Fruit fly (Drosophila melanogaster): ENCODE results near the gene Tudor-SN.

Gene Tudor-SN

dm6 chr3L:246644-247199, 17.5 kb downstream of the Tudor-SN start (continued):
- TF ChIP-seq fd3F (GFP tag; optimal IDR thresholded peaks at IDR 0.05) (no peak), Chrac-16 (GFP tag; optimal IDR thresholded peaks at IDR 0.05) (peak; percentile 27), lmd (GFP tag; IDR thresholded peaks at IDR 0.05) (peak; percentile 40; the same call in 1 of the 2 replicates), D19B (GFP tag; optimal IDR thresholded peaks at IDR 0.05) (no peak), luna (GFP tag; optimal IDR thresholded peaks at IDR 0.05) (no peak), Xrp1 (GFP tag; IDR thresholded peaks at IDR 0.05) (0 out of 2 replicates have a peak, but pooled peaks have one; percentile 14), NK7.1 (GFP tag; optimal IDR thresholded peaks at IDR 0.05) (peak; percentile 43), CG2116 (GFP tag; optimal IDR thresholded peaks at IDR 0.05) (peak; percentile 100), Bgb (GFP tag; IDR thresholded peaks at IDR 0.05; ENCODE audit: partially characterized antibody) (peak; percentile 75), CG2712 (tag; optimal IDR thresholded peaks at IDR 0.05) (peak; percentile 29), Nf-YA (GFP tag; IDR thresholded peaks at IDR 0.05) (peak; percentile 87), Nf-YC (tag; optimal IDR thresholded peaks at IDR 0.05) (peak; percentile 100), knrl (GFP tag; IDR thresholded peaks at IDR 0.05; ENCODE audit: partially characterized antibody) (peak; percentile 59; the same call in 2 of the 3 replicates), CG18764 (GFP tag; optimal IDR thresholded peaks at IDR 0.05) (peak; percentile 47), CG10979 (tag; optimal IDR thresholded peaks at IDR 0.05) (peak; percentile 19), E2f2 (GFP tag; IDR thresholded peaks at IDR 0.05) (peak; percentile 94), CG30020 (tag; optimal IDR thresholded peaks at IDR 0.05) (peak; percentile 73), Xbp1 (GFP tag; optimal IDR thresholded peaks at IDR 0.05) (peak; percentile 62), Med (GFP tag) (peak; percentile 94), CG10431 (GFP tag; optimal IDR thresholded peaks at IDR 0.05) (no peak), CG10654 (GFP tag; optimal IDR thresholded peaks at IDR 0.05) (peak; percentile 31), row (GFP tag; IDR thresholded peaks at IDR 0.05) (peak; percentile 50), sisA (GFP tag; IDR thresholded peaks at IDR 0.05) (no peak), CG11085 (GFP tag; IDR thresholded peaks at IDR 0.05) (peak; percentile 17; the same call in 1 of the 2 replicates), CG15479 (GFP tag; optimal IDR thresholded peaks at IDR 0.05) (peak; percentile 76), hb (GFP tag; IDR thresholded peaks at IDR 0.05; ENCODE audit: partially characterized antibody) (peak; percentile 79), CG4617 (GFP tag; optimal IDR thresholded peaks at IDR 0.05; ENCODE audit: borderline replicate concordance) (peak; percentile 94), CG33557 (GFP tag; optimal IDR thresholded peaks at IDR 0.05) (no peak), CG12071 (GFP tag; optimal IDR thresholded peaks at IDR 0.05) (no peak), gcm (GFP tag; optimal IDR thresholded peaks at IDR 0.05) (no peak), CG13894 (tag; optimal IDR thresholded peaks at IDR 0.05) (no peak), Camta (GFP tag; optimal IDR thresholded peaks at IDR 0.05) (peak; percentile 72), CG12104 (GFP tag; optimal IDR thresholded peaks at IDR 0.05) (no peak), Hr51 (GFP tag; optimal IDR thresholded peaks at IDR 0.05) (peak in 1 of 2 experiments; percentile 12), CG9609 (GFP tag; optimal IDR thresholded peaks at IDR 0.05) (peak; percentile 54), CG32767 (GFP tag; IDR thresholded peaks at IDR 0.05) (peak; percentile 33; the same call in 1 of the 2 replicates), CG33213 (GFP tag; optimal IDR thresholded peaks at IDR 0.05) (peak; percentile 89), Aef1 (GFP tag; IDR thresholded peaks at IDR 0.05) (peak; percentile 27; the same call in 1 of the 3 replicates), Sox100B (GFP tag; optimal IDR thresholded peaks at IDR 0.05) (no peak), CG8089 (GFP tag; optimal IDR thresholded peaks at IDR 0.05) (peak; percentile 1), CG8290 (GFP tag; optimal IDR thresholded peaks at IDR 0.05) (peak; percentile 53), CG8290 (tag; optimal IDR thresholded peaks at IDR 0.05) (no peak), pfk (GFP tag; optimal IDR thresholded peaks at IDR 0.05) (peak; percentile 48), CG2120 (GFP tag; optimal IDR thresholded peaks at IDR 0.05) (peak; percentile 53), chn (GFP tag; optimal IDR thresholded peaks at IDR 0.05) (peak; percentile 18), sob (GFP tag; IDR thresholded peaks at IDR 0.05) (0 out of 2 replicates have a peak, but pooled peaks have one; percentile 42), chif (GFP tag; optimal IDR thresholded peaks at IDR 0.05) (peak; percentile 48 to 54), Awh (GFP tag; IDR thresholded peaks at IDR 0.05) (no peak), bcd (GFP tag; optimal IDR thresholded peaks at IDR 0.05) (no peak), cg (GFP tag; optimal IDR thresholded peaks at IDR 0.05) (peak; percentile 85)
